Worm (Caenorhabditis elegans): ENCODE measurements around the gene aexr-2.
A peak's percentile ranks its signal among the peaks of the same experiment; 100 is the strongest.

The aexr-2 gene

ce11 chrX:6656251-6656650 lies 24.9 kb upstream of the aexr-2 start:
- TF ChIP-seq pqm-1 (tag; optimal IDR thresholded peaks at IDR 0.05) (peak; percentile 60), nhr-76 (tag; optimal IDR thresholded peaks at IDR 0.05) (no peak), nfya-1 (tag; optimal IDR thresholded peaks at IDR 0.05; ENCODE audit: insufficient read depth) (no peak), daf-12 (tag; optimal IDR thresholded peaks at IDR 0.05) (no peak), nhr-77 (tag; optimal IDR thresholded peaks at IDR 0.05) (no peak), ZK546.5 (tag; optimal IDR thresholded peaks at IDR 0.05) (no peak), elt-2 (tag; optimal IDR thresholded peaks at IDR 0.05) (peak; percentile 16), pha-4 (tag; optimal IDR thresholded peaks at IDR 0.05) (peak; percentile 50), fkh-2 (tag; optimal IDR thresholded peaks at IDR 0.05) (no peak)

ce11 chrX:6655163-6655562 lies 23.8 kb upstream of the aexr-2 start, which contains the start of gene nhr-173:
TSS of gene nhr-173 (plus strand) at chrX:6655528.
- TF ChIP-seq elt-2 (tag; optimal IDR thresholded peaks at IDR 0.05) = peak; percentile 77
- TF ChIP-seq nfya-1 (tag; optimal IDR thresholded peaks at IDR 0.05; ENCODE audit: insufficient read depth) = no peak
- peak; percentile 11 for TF ChIP-seq pha-4 (tag; optimal IDR thresholded peaks at IDR 0.05)
- no peak for TF ChIP-seq sea-2 (GFP tag; optimal IDR thresholded peaks at IDR 0.05)

ce11 chrX:6654139-6654538 lies 22.8 kb upstream of the aexr-2 start:
- TF ChIP-seq nhr-77 (tag; optimal IDR thresholded peaks at IDR 0.05) (no peak), elt-2 (tag; optimal IDR thresholded peaks at IDR 0.05) (peak; percentile 80), aly-2 (tag; optimal IDR thresholded peaks at IDR 0.05) (no peak), fkh-10 (GFP tag; optimal IDR thresholded peaks at IDR 0.05) (no peak), R02D3.7 (tag; optimal IDR thresholded peaks at IDR 0.05) (no peak), pqm-1 (tag; optimal IDR thresholded peaks at IDR 0.05) (peak; percentile 66), mdl-1 (tag; optimal IDR thresholded peaks at IDR 0.05) (no peak), nhr-237 (tag; optimal IDR thresholded peaks at IDR 0.05) (no peak)

ce11 chrX:6653173-6653572 lies 21.8 kb upstream of the aexr-2 start:
- no peak for TF ChIP-seq skn-1 (tag; optimal IDR thresholded peaks at IDR 0.05)
- TF ChIP-seq ceh-9 (tag; optimal IDR thresholded peaks at IDR 0.05) = no peak
- TF ChIP-seq elt-2 (tag; optimal IDR thresholded peaks at IDR 0.05) = peak; percentile 75
- TF ChIP-seq pqm-1 (tag; optimal IDR thresholded peaks at IDR 0.05) = peak; percentile 54
- TF ChIP-seq pha-4 (tag; optimal IDR thresholded peaks at IDR 0.05) = peak; percentile 67
- peak; percentile 6 for TF ChIP-seq elt-1 (tag; optimal IDR thresholded peaks at IDR 0.05)
- no peak for TF ChIP-seq hmg-11 (tag; optimal IDR thresholded peaks at IDR 0.05)
- TF ChIP-seq lin-39 (tag; optimal IDR thresholded peaks at IDR 0.05) = no peak

ce11 chrX:6649573-6649972 lies 18.2 kb upstream of the aexr-2 start:
- TF ChIP-seq nhr-43 (tag; optimal IDR thresholded peaks at IDR 0.05; ENCODE audit: poor library complexity, severe bottlenecking) = peak; percentile 66
- TF ChIP-seq nhr-23 (tag; optimal IDR thresholded peaks at IDR 0.05) = peak; percentile 10
- TF ChIP-seq fkh-2 (tag; optimal IDR thresholded peaks at IDR 0.05) = no peak

ce11 chrX:6646387-6647061 lies 15.2 kb upstream of the aexr-2 start:
- peak; percentile 14 for TF ChIP-seq pha-4 (tag; optimal IDR thresholded peaks at IDR 0.05)
- no peak for TF ChIP-seq mdl-1 (tag; optimal IDR thresholded peaks at IDR 0.05)
- TF ChIP-seq elt-2 (tag; optimal IDR thresholded peaks at IDR 0.05) = peak; percentile 63
- no peak for TF ChIP-seq elt-1 (tag; optimal IDR thresholded peaks at IDR 0.05)
- peak; percentile 64 for TF ChIP-seq pqm-1 (tag; optimal IDR thresholded peaks at IDR 0.05)

- peak; percentile 96 for TF ChIP-seq pha-4 (tag; optimal IDR thresholded peaks at IDR 0.05)
- no peak for TF ChIP-seq hmg-11 (tag; optimal IDR thresholded peaks at IDR 0.05)
- no peak for TF ChIP-seq nhr-12 (tag; optimal IDR thresholded peaks at IDR 0.05)
- TF ChIP-seq tbx-2 (tag; optimal IDR thresholded peaks at IDR 0.05) = no peak
- peak; percentile 86 for TF ChIP-seq elt-2 (tag; optimal IDR thresholded peaks at IDR 0.05)
- TF ChIP-seq mdl-1 (tag; optimal IDR thresholded peaks at IDR 0.05) = no peak
- no peak for TF ChIP-seq unc-39 (tag; optimal IDR thresholded peaks at IDR 0.05)
- TF ChIP-seq R02D3.7 (tag; optimal IDR thresholded peaks at IDR 0.05) = no peak
- peak; percentile 76 for TF ChIP-seq pqm-1 (tag; optimal IDR thresholded peaks at IDR 0.05)
- no peak for TF ChIP-seq ceh-82 (tag; optimal IDR thresholded peaks at IDR 0.05)
Measured at ce11 chrX:6644971-6645704, 13.8 kb upstream of the aexr-2 start, which contains the start of gene C56E10.3. TSS of gene C56E10.3 (plus strand) at chrX:6645654.
